Worm (Caenorhabditis elegans): ENCODE data around the gene ZK287.4.

DNA sequence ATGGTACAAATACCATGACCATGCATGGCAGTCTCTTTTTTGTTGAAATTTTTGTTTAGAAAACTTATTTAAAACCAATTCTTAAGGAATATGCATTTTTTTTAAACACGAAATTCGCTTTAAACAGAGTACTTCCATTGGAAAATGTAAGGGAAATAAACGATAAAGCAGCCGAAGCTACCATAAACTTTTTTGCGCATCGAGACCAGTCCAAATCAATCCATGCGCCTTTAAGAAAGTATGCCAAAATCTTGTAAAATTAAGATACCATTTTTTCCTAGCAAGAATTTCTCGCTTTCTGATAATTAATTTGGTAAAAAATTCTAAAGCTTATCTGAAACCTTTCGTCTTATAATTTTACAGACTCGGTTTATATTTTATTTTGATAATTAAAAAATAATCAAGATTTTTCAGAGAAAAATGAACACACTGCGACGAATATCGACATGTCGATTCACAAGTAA is 7.2 kb upstream of the ZK287.4 start, which contains the start of gene ZK287.7:
- TF ChIP-seq dao-5 (tag; optimal IDR thresholded peaks at IDR 0.05) (no peak), him-1 (tag; optimal IDR thresholded peaks at IDR 0.05) (no peak), W03F9.2 (tag; optimal IDR thresholded peaks at IDR 0.05) (no peak)
